Worm (Caenorhabditis elegans): ENCODE measurements around the gene C01G10.7.

The C01G10.7 gene

DNA sequence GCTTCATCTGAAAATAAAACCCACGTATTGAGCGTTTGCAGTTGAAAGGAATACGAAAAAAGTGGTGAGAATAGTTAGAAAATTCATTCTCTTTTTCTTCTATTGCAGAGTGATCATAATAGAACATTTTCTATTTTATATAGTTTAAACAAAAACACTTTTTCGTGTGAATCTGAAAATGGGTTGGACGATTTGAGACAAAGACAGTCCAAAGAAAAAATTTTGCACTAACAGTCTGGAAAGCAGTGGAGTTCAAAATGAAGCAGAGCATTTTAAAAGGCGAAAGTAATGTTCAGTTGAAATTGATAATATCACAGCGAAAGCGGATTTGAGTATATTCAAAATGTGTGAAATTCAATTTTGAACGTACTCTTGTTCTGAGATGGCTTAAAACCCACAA lies 3.1 kb downstream of the C01G10.7 start, which contains the start of gene C01G10.18:
Gene C01G10.18, minus strand, starts transcription at position 101 of the 400 bp plus-strand sequence.
- TF ChIP-seq nhr-77 (tag; optimal IDR thresholded peaks at IDR 0.05): no peak
- no peak for TF ChIP-seq lir-3 (tag; optimal IDR thresholded peaks at IDR 0.05; ENCODE audit: poor library complexity)
- no peak for TF ChIP-seq vab-15 (tag; optimal IDR thresholded peaks at IDR 0.05)
- no peak for TF ChIP-seq nhr-47 (tag; optimal IDR thresholded peaks at IDR 0.05)
- no peak for TF ChIP-seq unc-86 (tag; optimal IDR thresholded peaks at IDR 0.05)
- TF ChIP-seq elt-2 (tag; optimal IDR thresholded peaks at IDR 0.05): no peak
- TF ChIP-seq ceh-63 (GFP tag; optimal IDR thresholded peaks at IDR 0.05): no peak
- no peak for TF ChIP-seq ceh-88 (GFP tag; IDR thresholded peaks at IDR 0.05)
- TF ChIP-seq dpl-1 (GFP tag; optimal IDR thresholded peaks at IDR 0.05): no peak
- TF ChIP-seq C04F5.9 (tag; optimal IDR thresholded peaks at IDR 0.05): no peak
- no peak for TF ChIP-seq nhr-19 (GFP tag; conservative IDR thresholded peaks at IDR 0.05)
- TF ChIP-seq nhr-90 (tag; optimal IDR thresholded peaks at IDR 0.05; ENCODE audit: poor library complexity): no peak
- TF ChIP-seq tlp-1 (tag; optimal IDR thresholded peaks at IDR 0.05): no peak
- TF ChIP-seq efl-1 (optimal IDR thresholded peaks at IDR 0.05): no peak
- TF ChIP-seq efl-1 (GFP tag; optimal IDR thresholded peaks at IDR 0.05 in 1 of 2): no peak
- TF ChIP-seq swsn-7 (tag; optimal IDR thresholded peaks at IDR 0.05): no peak
- no peak for TF ChIP-seq pqm-1 (tag; optimal IDR thresholded peaks at IDR 0.05)

DNA sequence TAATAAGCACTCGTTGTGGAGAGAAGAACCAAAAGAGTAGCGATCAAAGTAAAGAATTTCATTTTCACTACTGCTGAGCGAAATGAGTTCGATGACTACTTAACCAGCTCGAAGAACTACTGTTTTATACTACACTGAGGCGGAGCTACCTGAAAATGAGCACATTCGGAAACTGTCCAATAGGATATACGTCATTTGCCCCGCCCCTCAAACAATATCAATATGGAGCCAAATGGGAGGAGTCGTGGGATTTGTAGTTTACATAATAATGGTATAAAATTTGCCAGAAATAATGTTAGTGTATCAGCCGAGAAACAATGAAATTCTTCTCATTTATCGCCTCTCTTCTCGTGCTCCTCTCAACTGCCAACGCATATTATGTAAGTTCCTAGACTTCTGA lies 3.9 kb downstream of the C01G10.7 start, which contains the start of the genes C01G10.5 and C01G10.4:
Gene C01G10.5, minus strand, starts transcription at position 101 of the 400 bp plus-strand sequence.
Gene C01G10.4, plus strand, starts transcription at position 303 of the 400 bp plus-strand sequence.
- no peak for TF ChIP-seq rnt-1 (tag; optimal IDR thresholded peaks at IDR 0.05)
- TF ChIP-seq efl-1 (optimal IDR thresholded peaks at IDR 0.05): no peak
- peak in 1 of 2 experiments; percentile 13 for TF ChIP-seq efl-1 (GFP tag; optimal IDR thresholded peaks at IDR 0.05 in 1 of 2)

DNA sequence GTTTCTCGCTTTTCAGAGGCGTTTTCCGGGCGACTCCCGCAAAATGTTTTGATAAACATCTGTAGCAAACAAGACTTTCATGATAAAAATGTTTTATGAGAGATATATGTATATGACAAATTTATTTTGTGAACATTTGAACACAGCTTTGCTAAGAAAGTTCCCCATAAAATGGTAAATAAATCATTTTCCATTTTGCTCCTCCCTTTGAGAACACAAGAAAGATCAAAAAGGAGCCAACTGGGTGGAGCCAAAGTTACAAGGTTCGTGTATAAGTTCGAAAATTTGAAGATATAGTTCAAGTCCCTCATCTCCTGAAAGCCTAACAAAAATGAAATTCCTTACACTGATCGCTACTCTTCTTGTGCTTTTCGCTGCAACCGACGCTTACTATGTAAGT lies 4.9 kb downstream of the C01G10.7 start, which contains the start of gene C01G10.17:
Gene C01G10.17, plus strand, starts transcription at position 301 of the 400 bp plus-strand sequence.
- TF ChIP-seq nhr-19 (GFP tag; conservative IDR thresholded peaks at IDR 0.05) (no peak), vab-15 (tag; optimal IDR thresholded peaks at IDR 0.05) (no peak), lin-13 (GFP tag; optimal IDR thresholded peaks at IDR 0.05) (no peak), unc-62 (GFP tag; optimal IDR thresholded peaks at IDR 0.05) (no peak), unc-130 (tag; optimal IDR thresholded peaks at IDR 0.05) (no peak), irx-1 (tag; optimal IDR thresholded peaks at IDR 0.05) (no peak), nhr-90 (tag; optimal IDR thresholded peaks at IDR 0.05; ENCODE audit: poor library complexity) (no peak), sup-37 (GFP tag; optimal IDR thresholded peaks at IDR 0.05) (no peak), hlh-17 (GFP tag; optimal IDR thresholded peaks at IDR 0.05; ENCODE audit: borderline replicate concordance) (no peak), ztf-4 (tag; optimal IDR thresholded peaks at IDR 0.05) (no peak), egl-27 (tag; optimal IDR thresholded peaks at IDR 0.05) (no peak), nhr-11 (tag; optimal IDR thresholded peaks at IDR 0.05) (no peak), ztf-11 (tag; optimal IDR thresholded peaks at IDR 0.05) (no peak)

DNA sequence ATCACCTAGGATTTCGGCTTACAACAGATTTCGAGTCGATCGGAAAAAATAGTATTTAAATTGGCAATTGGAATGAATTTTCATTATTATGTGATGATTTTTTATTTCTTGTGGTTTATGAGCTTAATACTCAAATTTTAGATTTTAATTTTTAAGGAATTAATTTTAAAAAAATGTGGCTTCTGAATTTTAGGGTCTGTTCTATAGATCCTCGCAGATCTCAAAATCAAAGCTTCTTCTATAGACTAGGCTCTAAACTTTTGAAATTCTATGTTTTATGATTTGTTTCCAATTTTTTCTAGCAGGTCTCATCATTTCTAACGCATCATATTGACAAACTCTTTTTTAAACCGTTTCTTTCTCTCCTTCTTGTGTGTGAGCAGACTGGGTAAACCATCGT lies 7.1 kb downstream of the C01G10.7 start, which contains the start of gene txt-12:
Gene txt-12, plus strand, starts transcription at position 301 of the 400 bp plus-strand sequence.
- TF ChIP-seq snpc-4 (tag; optimal IDR thresholded peaks at IDR 0.05): no peak
- TF ChIP-seq nhr-77 (tag; optimal IDR thresholded peaks at IDR 0.05): peak; percentile 14

DNA sequence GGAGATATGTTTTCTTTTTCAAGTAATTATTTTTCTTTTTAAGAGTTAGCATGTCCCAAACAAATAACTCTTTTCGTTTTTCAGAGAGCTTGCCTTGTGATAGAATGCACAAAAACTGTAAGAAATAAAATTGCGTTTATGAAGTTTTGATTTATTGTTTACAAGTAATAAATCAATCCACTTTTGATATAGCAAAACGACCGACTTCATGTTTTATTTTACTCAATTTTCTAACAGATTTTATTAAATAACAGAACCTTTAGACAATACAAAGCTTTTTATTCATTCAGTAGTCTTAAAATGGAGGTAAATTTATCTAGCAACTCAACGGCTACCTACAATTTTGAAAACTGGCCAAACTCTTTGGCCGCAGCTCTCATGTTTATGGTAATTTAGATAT lies 9.2 kb downstream of the C01G10.7 start, which contains the start of gene srx-78:
Gene srx-78, plus strand, starts transcription at position 301 of the 400 bp plus-strand sequence.
- TF ChIP-seq ceh-8 (GFP tag; optimal IDR thresholded peaks at IDR 0.05): no peak
- no peak for TF ChIP-seq lin-15B (tag; optimal IDR thresholded peaks at IDR 0.05)
- TF ChIP-seq isw-1 (GFP tag; IDR thresholded peaks at IDR 0.05): no peak
- TF ChIP-seq sup-37 (GFP tag; optimal IDR thresholded peaks at IDR 0.05): no peak
- TF ChIP-seq zag-1 (tag; optimal IDR thresholded peaks at IDR 0.05): no peak
- TF ChIP-seq fkh-8 (tag; optimal IDR thresholded peaks at IDR 0.05): no peak
- no peak for TF ChIP-seq aha-1 (tag; optimal IDR thresholded peaks at IDR 0.05)
- TF ChIP-seq tbx-2 (tag; optimal IDR thresholded peaks at IDR 0.05): no peak
- no peak for TF ChIP-seq ceh-82 (tag; optimal IDR thresholded peaks at IDR 0.05)
- no peak for TF ChIP-seq unc-86 (tag; optimal IDR thresholded peaks at IDR 0.05)
- TF ChIP-seq nhr-12 (tag; optimal IDR thresholded peaks at IDR 0.05): no peak

Measured in whole organism, L1 larva.